Fruit fly (Drosophila melanogaster): ENCODE results near the gene CG11583.

CG11583 gene

DNA sequence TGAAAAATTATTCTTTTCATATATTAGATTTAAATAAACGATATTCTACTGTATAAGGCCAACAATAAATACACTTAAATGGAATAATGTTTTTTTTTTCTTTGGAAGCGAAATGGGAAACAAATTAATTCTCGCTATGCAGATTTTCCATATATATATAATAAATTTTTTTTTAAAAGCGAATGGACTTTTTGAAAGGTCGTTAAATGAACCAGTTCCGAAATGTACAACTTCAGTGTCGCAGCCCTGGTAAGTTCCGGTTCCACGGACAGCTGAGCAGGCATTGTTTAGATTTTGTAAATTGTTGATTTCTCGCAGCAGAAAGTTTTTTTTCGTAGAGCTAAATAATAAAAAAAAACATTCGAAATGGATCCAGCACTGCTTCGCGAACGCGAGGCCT lies 4.2 kb upstream of the CG11583 start, which contains the start of gene TfIIEbeta (continued):
- peak; percentile 28 for TF ChIP-seq Asciz (GFP tag; optimal IDR thresholded peaks at IDR 0.05)
- peak; percentile 63 for TF ChIP-seq CG32532 (GFP tag; IDR thresholded peaks at IDR 0.05)
- TF ChIP-seq CG11093 (GFP tag; IDR thresholded peaks at IDR 0.05): no peak
- no peak for TF ChIP-seq ato (GFP tag; IDR thresholded peaks at IDR 0.05; ENCODE audit: partially characterized antibody)
- no peak for TF ChIP-seq CG14860 (GFP tag; IDR thresholded peaks at IDR 0.05; ENCODE audit: partially characterized antibody)
- TF ChIP-seq Eip74EF (GFP tag; optimal IDR thresholded peaks at IDR 0.05): no peak
- no peak for TF ChIP-seq HHEX (GFP tag; optimal IDR thresholded peaks at IDR 0.05)
- TF ChIP-seq Lhr (GFP tag; optimal IDR thresholded peaks at IDR 0.05): no peak
- TF ChIP-seq CG1024 (GFP tag; IDR thresholded peaks at IDR 0.05): no peak
- no peak for TF ChIP-seq hth (optimal IDR thresholded peaks at IDR 0.05)
- no peak for TF ChIP-seq h (optimal IDR thresholded peaks at IDR 0.05)
- TF ChIP-seq exex (tag; optimal IDR thresholded peaks at IDR 0.05): no peak
- TF ChIP-seq Fer2 (tag; optimal IDR thresholded peaks at IDR 0.05): no peak
- TF ChIP-seq Mrtf (GFP tag; IDR thresholded peaks at IDR 0.05): no peak
- TF ChIP-seq CG17361 (GFP tag; IDR thresholded peaks at IDR 0.05): peak; percentile 55; the same call in 2 of the 3 replicates
- no peak for TF ChIP-seq jing (GFP tag; optimal IDR thresholded peaks at IDR 0.05)
- TF ChIP-seq gce (GFP tag; IDR thresholded peaks at IDR 0.05): no peak
- TF ChIP-seq scrt (GFP tag; optimal IDR thresholded peaks at IDR 0.05): peak; percentile 57
- TF ChIP-seq CG12071 (GFP tag; optimal IDR thresholded peaks at IDR 0.05): no peak
- no peak for TF ChIP-seq cg (GFP tag; optimal IDR thresholded peaks at IDR 0.05)
- TF ChIP-seq NC2β (GFP tag; optimal IDR thresholded peaks at IDR 0.05): no peak
- TF ChIP-seq Bteb2 (GFP tag; optimal IDR thresholded peaks at IDR 0.05): no peak
- TF ChIP-seq prd (optimal IDR thresholded peaks at IDR 0.05): no peak
- peak; percentile 18; the same call in 1 of the 3 replicates for TF ChIP-seq prd (GFP tag; IDR thresholded peaks at IDR 0.05)
- no peak for TF ChIP-seq Optix (GFP tag; IDR thresholded peaks at IDR 0.05)
- no peak for TF ChIP-seq CG15696 (tag; optimal IDR thresholded peaks at IDR 0.05)
- peak; percentile 34 for TF ChIP-seq CG15269 (tag; optimal IDR thresholded peaks at IDR 0.05)
- 0 out of 4 replicates have a peak, but pooled peaks have one; percentile 49 for TF ChIP-seq Dll (GFP tag; IDR thresholded peaks at IDR 0.05; ENCODE audit: partially characterized antibody)
- peak; percentile 44 for TF ChIP-seq CG10979 (tag; optimal IDR thresholded peaks at IDR 0.05)
- TF ChIP-seq Rx (GFP tag; IDR thresholded peaks at IDR 0.05): no peak
- no peak for TF ChIP-seq z (GFP tag; IDR thresholded peaks at IDR 0.05)
- TF ChIP-seq hbn (GFP tag; IDR thresholded peaks at IDR 0.05; ENCODE audit: partially characterized antibody): no peak
- peak; percentile 64 for TF ChIP-seq sens (GFP tag)
- no peak for TF ChIP-seq CG2875 (GFP tag; optimal IDR thresholded peaks at IDR 0.05)
- TF ChIP-seq chinmo (GFP tag; IDR thresholded peaks at IDR 0.05; ENCODE audit: partially characterized antibody): no peak
- TF ChIP-seq Nf-YA (GFP tag; IDR thresholded peaks at IDR 0.05): no peak
- peak; percentile 37 for TF ChIP-seq CG1233 (GFP tag; optimal IDR thresholded peaks at IDR 0.05)
- TF ChIP-seq CG10366 (GFP tag; IDR thresholded peaks at IDR 0.05): peak; percentile 28
- no peak for TF ChIP-seq CG11695 (GFP tag; IDR thresholded peaks at IDR 0.05)
- peak; percentile 6 for TF ChIP-seq CG9437 (GFP tag; optimal IDR thresholded peaks at IDR 0.05)
- TF ChIP-seq odd (GFP tag; optimal IDR thresholded peaks at IDR 0.05): no peak
- TF ChIP-seq ase (GFP tag; IDR thresholded peaks at IDR 0.05): no peak
- TF ChIP-seq shn (GFP tag; optimal IDR thresholded peaks at IDR 0.05): no peak
- TF ChIP-seq CG4404 (GFP tag; IDR thresholded peaks at IDR 0.05): no peak
- no peak for TF ChIP-seq nerfin-2 (GFP tag; IDR thresholded peaks at IDR 0.05; ENCODE audit: partially characterized antibody)
- TF ChIP-seq CG34376 (GFP tag; optimal IDR thresholded peaks at IDR 0.05): no peak
- 0 out of 2 replicates have a peak, but pooled peaks have one; percentile 9 for TF ChIP-seq CG3847 (GFP tag; IDR thresholded peaks at IDR 0.05)
- no peak for TF ChIP-seq CG1647 (GFP tag; optimal IDR thresholded peaks at IDR 0.05)
- peak; percentile 5 for TF ChIP-seq CG10654 (GFP tag; optimal IDR thresholded peaks at IDR 0.05)
- no peak for TF ChIP-seq CG4360 (GFP tag; IDR thresholded peaks at IDR 0.05)
- peak; percentile 68 to 92 for TF ChIP-seq crp (GFP tag; optimal IDR thresholded peaks at IDR 0.05)
- no peak for TF ChIP-seq Sin3A (optimal IDR thresholded peaks at IDR 0.05)
